Worm (Caenorhabditis elegans) whole organism, midembryonic: ENCODE measurements around the gene Y54G2A.7.

Source experiments
- T22C8.4 ChIP-seq: fragments of 200-800 bp; sonication (Bioruptor generic); IDR thresholded peaks from 2 replicates; pipeline ENCODE4 v1.3.6; 2022; ENCODE audit warnings: missing genetic modification characterization, missing compliant biosample characterization
- cog-1 ChIP-seq: sonication (generic microtip); optimal IDR thresholded peaks from 2 replicates; lab custom pipeline; 2016; ENCODE audit warnings: missing genetic modification characterization, missing compliant biosample characterization
- flt-1 ChIP-seq: fragments of 200-800 bp; sonication (Bioruptor generic); IDR thresholded peaks from 2 replicates; pipeline ENCODE4 v1.3.6; 2022; ENCODE audit warnings: missing genetic modification characterization, missing compliant biosample characterization
- klf-2 ChIP-seq: fragments of 200-800 bp; sonication (Bioruptor generic); conservative IDR thresholded peaks from 2 replicates; pipeline ENCODE4 v1.3.6; 2022; ENCODE audit warnings: missing genetic modification reagents, missing genetic modification characterization, missing compliant biosample characterization
- med-1 ChIP-seq: sonication (generic microtip); optimal IDR thresholded peaks from 2 replicates; lab custom pipeline; 2017; ENCODE audit warnings: missing genetic modification characterization, mild to moderate bottlenecking, missing compliant biosample characterization, antibody characterized with exemption, missing genetic modification reagents; ENCODE audit not compliant: insufficient read depth
- ref-1 ChIP-seq: fragments of 200-800 bp; sonication (Bioruptor generic); conservative IDR thresholded peaks from 2 replicates; pipeline ENCODE4 v1.3.6; 2022; ENCODE audit warnings: missing genetic modification reagents, missing genetic modification characterization, missing compliant biosample characterization
- tab-1 ChIP-seq: fragments of 200-800 bp; sonication (Bioruptor generic); IDR thresholded peaks from 2 replicates; pipeline ENCODE4 v1.3.6; 2022; ENCODE audit warnings: missing genetic modification characterization, missing compliant biosample characterization
- ztf-23 ChIP-seq: fragments of 200-800 bp; sonication (Bioruptor generic); IDR thresholded peaks from 2 replicates; pipeline ENCODE4 v1.3.6; 2022; ENCODE audit warnings: missing genetic modification reagents, missing genetic modification characterization, missing compliant biosample characterization
- ztf-29 ChIP-seq: fragments of 200-800 bp; sonication (Bioruptor generic); IDR thresholded peaks from 2 replicates; pipeline ENCODE4 v1.3.6; 2022; ENCODE audit warnings: missing genetic modification reagents, missing genetic modification characterization, missing compliant biosample characterization

- no peak for TF ChIP-seq cog-1 (tag; lab: Kevin White, UChicago)
- TF ChIP-seq T22C8.4, result no peak
- no peak for TF ChIP-seq flt-1 (GFP tag; lab: Robert Waterston, UW)
- no peak for TF ChIP-seq ztf-23 (GFP tag; lab: Robert Waterston, UW)
- no peak for TF ChIP-seq tab-1 (GFP tag; lab: Robert Waterston, UW)
- TF ChIP-seq med-1 (GFP tag; lab: Kevin White, UChicago), result no peak
- TF ChIP-seq klf-2 (GFP tag; lab: Robert Waterston, UW), result no peak
- TF ChIP-seq ref-1, result no peak
- TF ChIP-seq ztf-29 (GFP tag; lab: Robert Waterston, UW), result no peak
Measured at ce11 chrIV:2853164-2853563, 14.8 kb downstream of the Y54G2A.7 start, which contains the start of gene Y54G2A.49.
